Worm (Caenorhabditis elegans) whole organism, L3 larva: ENCODE measurements around the gene cnc-2.

ENCODE experiments used
- aly-2 ChIP-seq: fragments of 150-350 bp; optimal IDR thresholded peaks from 2 replicates; lab custom pipeline; 2014; ENCODE audit warnings: missing biosample characterization, missing genetic modification characterization
- ceh-28 ChIP-seq: fragments of 150-350 bp; optimal IDR thresholded peaks from 2 replicates; lab custom pipeline; 2014; ENCODE audit warnings: missing biosample characterization, missing genetic modification reagents, missing genetic modification characterization
- mml-1 ChIP-seq: fragments of 150-350 bp; sonication (generic microtip); optimal IDR thresholded peaks from 3 replicates; lab custom pipeline; 2014; ENCODE audit warnings: missing biosample characterization, missing genetic modification characterization
- nhr-11 ChIP-seq: fragments of 150-350 bp; optimal IDR thresholded peaks from 2 replicates; lab custom pipeline; 2014; ENCODE audit warnings: missing biosample characterization, missing genetic modification characterization
- nhr-237 ChIP-seq: fragments of 150-350 bp; optimal IDR thresholded peaks from 2 replicates; lab custom pipeline; 2014; ENCODE audit warnings: missing biosample characterization, missing genetic modification characterization
- nhr-25 ChIP-seq: sonication (generic microtip); optimal IDR thresholded peaks from 2 replicates; lab custom pipeline; 2017; ENCODE audit warnings: missing biosample characterization, missing genetic modification characterization
- nhr-76 ChIP-seq: fragments of 150-350 bp; sonication (generic microtip); optimal IDR thresholded peaks from 5 replicates; lab custom pipeline; 2014; ENCODE audit warnings: missing biosample characterization, missing genetic modification characterization
- pha-4 ChIP-seq: fragments of 150-350 bp; optimal IDR thresholded peaks from 2 replicates; lab custom pipeline; 2014; ENCODE audit warnings: missing biosample characterization, missing genetic modification reagents, missing genetic modification characterization
- snpc-4 ChIP-seq: fragments of 150-350 bp; optimal IDR thresholded peaks from 2 replicates; lab custom pipeline; 2014; ENCODE audit warnings: missing biosample characterization, missing genetic modification characterization
- ztf-11 ChIP-seq: fragments of 150-350 bp; optimal IDR thresholded peaks from 2 replicates; lab custom pipeline; 2014; ENCODE audit warnings: missing biosample characterization, missing genetic modification characterization

DNA sequence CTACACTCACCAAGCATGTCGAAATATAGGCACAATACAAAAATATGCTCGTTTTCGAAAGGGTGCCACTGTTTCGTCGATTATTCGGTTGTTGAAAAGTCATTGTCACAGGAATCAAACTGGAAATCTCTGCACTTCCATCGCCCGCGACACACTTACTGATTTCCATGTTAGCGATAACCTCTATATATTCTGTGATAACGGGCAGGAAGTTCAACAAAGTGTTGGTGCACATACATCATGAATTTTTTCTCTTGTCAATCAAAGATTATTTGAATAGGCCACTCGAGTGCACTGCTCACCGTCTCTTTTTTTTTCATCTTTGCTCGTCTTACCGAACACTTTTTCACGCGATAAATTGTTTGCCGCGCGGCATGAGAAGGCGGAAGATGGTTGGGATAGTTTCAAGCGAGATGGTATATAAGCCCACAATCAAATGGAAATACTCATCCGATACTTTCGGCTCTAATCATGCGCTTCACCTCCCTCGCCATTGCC lies 14.6 kb upstream of the cnc-2 start, which contains the start of the genes fpn-1.2 and pqn-54:
- TF ChIP-seq nhr-76 (tag; lab: Kevin White, UChicago) (no peak), ceh-28 (tag; lab: Kevin White, UChicago) (no peak), mml-1 (tag; lab: Kevin White, UChicago) (no peak), snpc-4 (tag; lab: Kevin White, UChicago) (no peak), nhr-237 (tag; lab: Kevin White, UChicago) (no peak), ztf-11 (tag; lab: Kevin White, UChicago) (no peak), aly-2 (tag; lab: Kevin White, UChicago) (no peak), pha-4 (no peak), nhr-11 (tag; lab: Kevin White, UChicago) (no peak), nhr-25 (tag; lab: Kevin White, UChicago) (no peak)
